Worm (Caenorhabditis elegans) whole organism, late embryonic: Measurements from ENCODE around the gene rpl-6.

Experiments used
- C38D4.7 ChIP-seq: fragments of 200-800 bp; sonication (Bioruptor generic); optimal IDR thresholded peaks from 2 replicates; lab custom pipeline; 2018; ENCODE audit warnings: mild to moderate bottlenecking, missing genetic modification characterization, moderate library complexity, missing compliant biosample characterization
- ceh-14 ChIP-seq: sonication (generic microtip); optimal IDR thresholded peaks from 2 replicates; lab custom pipeline; 2016; ENCODE audit warnings: missing genotype, missing genetic modification characterization, missing compliant biosample characterization
- ceh-18 ChIP-seq: sonication (generic microtip); optimal IDR thresholded peaks from 2 replicates; lab custom pipeline; 2016; ENCODE audit warnings: missing genetic modification characterization, missing compliant biosample characterization
- ceh-19 ChIP-seq: fragments of 200-800 bp; sonication (Bioruptor generic); optimal IDR thresholded peaks from 2 replicates; lab custom pipeline; 2018; ENCODE audit warnings: mild to moderate bottlenecking, missing genetic modification characterization, missing compliant biosample characterization
- ceh-24 ChIP-seq: sonication (generic microtip); optimal IDR thresholded peaks from 2 replicates; lab custom pipeline; 2016; ENCODE audit warnings: mild to moderate bottlenecking, missing genetic modification characterization, missing compliant biosample characterization
- ceh-30 ChIP-seq: fragments of 150-350 bp; optimal IDR thresholded peaks from 2 replicates; lab custom pipeline; 2014; ENCODE audit warnings: missing biosample characterization, missing genetic modification characterization
- ceh-34 ChIP-seq: sonication (generic microtip); optimal IDR thresholded peaks from 2 replicates; lab custom pipeline; 2016; ENCODE audit warnings: mild to moderate bottlenecking, missing genetic modification characterization, missing compliant biosample characterization
- ceh-45 ChIP-seq: fragments of 200-800 bp; sonication (Bioruptor generic); IDR thresholded peaks from 2 replicates; pipeline ENCODE4 v1.3.6; 2022; ENCODE audit warnings: missing genetic modification reagents, missing genetic modification characterization, missing compliant biosample characterization
- ceh-48 ChIP-seq: sonication (generic microtip); optimal IDR thresholded peaks from 2 replicates; lab custom pipeline; 2016; ENCODE audit warnings: missing genetic modification characterization, inconsistent platforms, missing compliant biosample characterization
- ceh-9 ChIP-seq: sonication (generic microtip); optimal IDR thresholded peaks from 2 replicates; lab custom pipeline; 2016; ENCODE audit warnings: mild to moderate bottlenecking, missing genetic modification characterization, inconsistent platforms, missing compliant biosample characterization
- dmd-4 ChIP-seq: sonication (generic microtip); optimal IDR thresholded peaks from 2 replicates; lab custom pipeline; 2016; ENCODE audit warnings: borderline replicate concordance, missing genetic modification characterization, missing compliant biosample characterization
- dve-1 ChIP-seq: sonication (generic microtip); optimal IDR thresholded peaks from 2 replicates; lab custom pipeline; 2017; ENCODE audit warnings: antibody characterized with exemption, mild to moderate bottlenecking, missing genetic modification characterization, missing compliant biosample characterization
- elt-4 ChIP-seq: sonication (generic microtip); optimal IDR thresholded peaks from 2 replicates; lab custom pipeline; 2016; ENCODE audit warnings: missing genetic modification characterization, missing compliant biosample characterization
- ets-4 ChIP-seq: sonication (generic microtip); optimal IDR thresholded peaks from 2 replicates; lab custom pipeline; 2016; ENCODE audit warnings: missing genetic modification characterization, missing compliant biosample characterization
- eyg-1 ChIP-seq: sonication (generic microtip); optimal IDR thresholded peaks from 2 replicates; lab custom pipeline; 2016; ENCODE audit warnings: missing genotype, missing genetic modification characterization, missing compliant biosample characterization
- fax-1 ChIP-seq: sonication (generic microtip); optimal IDR thresholded peaks from 2 replicates; lab custom pipeline; 2016; ENCODE audit warnings: missing genotype, missing genetic modification characterization, missing compliant biosample characterization
- fkh-10 ChIP-seq: fragments of 150-350 bp; optimal IDR thresholded peaks from 2 replicates; lab custom pipeline; 2014; ENCODE audit warnings: missing biosample characterization, missing genetic modification reagents, missing genetic modification characterization
- hlh-13 ChIP-seq: fragments of 200-800 bp; sonication (Bioruptor generic); optimal IDR thresholded peaks from 2 replicates; lab custom pipeline; 2018; ENCODE audit warnings: mild to moderate bottlenecking, missing genetic modification characterization, missing compliant biosample characterization
- hlh-30 ChIP-seq: sonication (generic microtip); optimal IDR thresholded peaks from 2 replicates; lab custom pipeline; 2017; ENCODE audit warnings: antibody characterized with exemption, missing genetic modification characterization, missing compliant biosample characterization; ENCODE audit not compliant: insufficient read depth
- lim-6 ChIP-seq: sonication (generic microtip); optimal IDR thresholded peaks from 2 replicates; lab custom pipeline; 2016; ENCODE audit warnings: missing genetic modification characterization, missing compliant biosample characterization
- madf-2 ChIP-seq: sonication (generic microtip); optimal IDR thresholded peaks from 2 replicates; lab custom pipeline; 2017; ENCODE audit warnings: missing genetic modification characterization, missing compliant biosample characterization
- nfya-1 ChIP-seq: sonication (generic microtip); optimal IDR thresholded peaks from 2 replicates; lab custom pipeline; 2017; ENCODE audit warnings: missing genetic modification characterization, mild to moderate bottlenecking, missing compliant biosample characterization, antibody characterized with exemption, moderate library complexity
- odd-2 ChIP-seq: sonication (generic microtip); optimal IDR thresholded peaks from 2 replicates; lab custom pipeline; 2017; ENCODE audit warnings: antibody characterized with exemption, mild to moderate bottlenecking, missing genetic modification characterization, missing compliant biosample characterization
- pat-9 ChIP-seq: fragments of 200-800 bp; sonication (Bioruptor generic); optimal IDR thresholded peaks from 2 replicates; lab custom pipeline; 2018; ENCODE audit warnings: mild to moderate bottlenecking, missing genetic modification characterization, moderate library complexity, missing compliant biosample characterization
- pax-1 ChIP-seq: fragments of 150-350 bp; optimal IDR thresholded peaks from 2 replicates; lab custom pipeline; 2014; ENCODE audit warnings: missing biosample characterization, missing genetic modification characterization
- pha-4 ChIP-seq: fragments of 150-350 bp; optimal IDR thresholded peaks from 2 replicates; lab custom pipeline; 2018; ENCODE audit warnings: missing biosample characterization, missing genetic modification reagents, missing genetic modification characterization
- pqm-1 ChIP-seq: sonication (generic microtip); optimal IDR thresholded peaks from 2 replicates; lab custom pipeline; 2016; ENCODE audit warnings: missing genetic modification characterization, missing compliant biosample characterization
- rnt-1 ChIP-seq: sonication (generic microtip); optimal IDR thresholded peaks from 2 replicates; lab custom pipeline; 2016; ENCODE audit warnings: missing genetic modification characterization, missing compliant biosample characterization
- sox-2 ChIP-seq: fragments of 200-800 bp; sonication (Bioruptor generic); IDR thresholded peaks from 2 replicates; pipeline ENCODE4 v1.3.6; 2022; ENCODE audit warnings: missing genetic modification reagents, missing genetic modification characterization, missing compliant biosample characterization
- sox-4 ChIP-seq: sonication (generic microtip); optimal IDR thresholded peaks from 2 replicates; lab custom pipeline; 2017; ENCODE audit warnings: mild to moderate bottlenecking, missing genetic modification characterization, inconsistent platforms, missing compliant biosample characterization
- syd-9 ChIP-seq: sonication (generic microtip); optimal IDR thresholded peaks from 2 replicates; lab custom pipeline; 2016; ENCODE audit warnings: mild to moderate bottlenecking, missing genetic modification characterization, moderate library complexity, missing compliant biosample characterization
- tbx-2 ChIP-seq: sonication (generic microtip); optimal IDR thresholded peaks from 2 replicates; lab custom pipeline; 2016; ENCODE audit warnings: missing genetic modification characterization, missing compliant biosample characterization
- tbx-7 ChIP-seq: sonication (generic microtip); optimal IDR thresholded peaks from 2 replicates; lab custom pipeline; 2016; ENCODE audit warnings: missing genotype, missing genetic modification characterization, missing compliant biosample characterization
- zip-5 ChIP-seq: sonication (generic microtip); optimal IDR thresholded peaks from 2 replicates; lab custom pipeline; 2016; ENCODE audit warnings: missing genetic modification characterization, missing compliant biosample characterization

rpl-6 gene

ce11 chrIII:7229687-7230086, 21.4 kb downstream of the rpl-6 start, which contains the start of gene R151.8:
TSS of gene R151.8 (minus strand) at chrIII:7229787.
- TF ChIP-seq hlh-13 (GFP tag; lab: Kevin White, UChicago) (no peak), dmd-4 (tag; lab: Kevin White, UChicago) (no peak), rnt-1 (tag; lab: Kevin White, UChicago) (no peak), ceh-30 (tag; lab: Kevin White, UChicago) (no peak), dve-1 (tag; lab: Kevin White, UChicago) (no peak), sox-2 (GFP tag; lab: Robert Waterston, UW) (no peak), hlh-30 (tag; lab: Kevin White, UChicago) (no peak), madf-2 (tag; lab: Kevin White, UChicago) (no peak), pax-1 (tag; lab: Kevin White, UChicago) (no peak), C38D4.7 (no peak)

- TF ChIP-seq pat-9 (tag; lab: Kevin White, UChicago) (no peak), zip-5 (no peak), ets-4 (tag; lab: Kevin White, UChicago) (no peak), sox-4 (no peak), ceh-19 (GFP tag; lab: Kevin White, UChicago) (no peak), lim-6 (tag; lab: Kevin White, UChicago) (no peak), dve-1 (tag; lab: Kevin White, UChicago) (no peak), sox-2 (GFP tag; lab: Robert Waterston, UW) (no peak), dmd-4 (tag; lab: Kevin White, UChicago) (no peak), ceh-18 (no peak), madf-2 (tag; lab: Kevin White, UChicago) (no peak), fax-1 (tag; lab: Kevin White, UChicago) (no peak), ceh-9 (no peak)
Observed at ce11 chrIII:7230841-7231240, 22.6 kb downstream of the rpl-6 start, which contains the start of gene R151.10. TSS of gene R151.10 (minus strand) at chrIII:7230941.

- TF ChIP-seq ceh-45 (GFP tag; lab: Robert Waterston, UW), result no peak
- no peak for TF ChIP-seq pqm-1 (tag; lab: Kevin White, UChicago)
- no peak for TF ChIP-seq hlh-13 (GFP tag; lab: Kevin White, UChicago)
- no peak for TF ChIP-seq eyg-1 (tag; lab: Kevin White, UChicago)
- no peak for TF ChIP-seq elt-4
- TF ChIP-seq ceh-18, result no peak
- TF ChIP-seq fkh-10 (GFP tag; lab: Kevin White, UChicago), result no peak
- no peak for TF ChIP-seq madf-2 (tag; lab: Kevin White, UChicago)
- no peak for TF ChIP-seq C38D4.7
- TF ChIP-seq tbx-2 (tag; lab: Kevin White, UChicago), result no peak
- TF ChIP-seq fax-1 (tag; lab: Kevin White, UChicago), result no peak
- no peak for TF ChIP-seq zip-5
- no peak for TF ChIP-seq pha-4 (tag; lab: Kevin White, UChicago)
- TF ChIP-seq ceh-24 (tag; lab: Kevin White, UChicago), result no peak
- no peak for TF ChIP-seq syd-9
- TF ChIP-seq tbx-7, result no peak
- TF ChIP-seq odd-2 (tag; lab: Kevin White, UChicago), result no peak
- no peak for TF ChIP-seq ceh-14 (tag; lab: Kevin White, UChicago)
- TF ChIP-seq ceh-48 (tag; lab: Kevin White, UChicago), result no peak
Observed at ce11 chrIII:7232782-7233181, 24.5 kb downstream of the rpl-6 start, which contains the start of gene adr-2. TSS of gene adr-2 (minus strand) at chrIII:7232882.

DNA sequence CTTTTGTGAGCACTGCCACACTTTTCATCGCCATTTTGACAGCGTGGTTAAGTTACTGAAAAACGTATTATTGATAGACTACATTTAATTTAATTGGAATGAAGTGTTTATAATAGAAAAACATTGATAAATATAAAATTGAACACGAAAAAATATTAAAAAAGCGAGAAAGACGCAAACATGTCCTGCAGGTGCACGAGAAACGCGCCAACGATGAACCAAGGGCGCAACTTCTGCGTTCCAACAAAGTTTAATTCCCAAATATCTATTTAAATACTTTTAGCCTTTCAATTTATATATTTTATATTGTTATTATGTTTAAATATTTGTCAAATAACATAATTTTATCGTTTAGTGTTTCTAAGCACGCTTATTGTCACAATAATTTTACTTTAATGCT, 25.9 kb downstream of the rpl-6 start, which contains the start of gene ndus-8:
TSS of gene ndus-8 (minus strand) at position 55 of the 400 bp plus-strand sequence.
- TF ChIP-seq ceh-34 (tag; lab: Kevin White, UChicago), result no peak
- TF ChIP-seq nfya-1 (tag; lab: Kevin White, UChicago), result peak; percentile 24
